Worm (Caenorhabditis elegans): ENCODE results near the gene dhhc-6.

dhhc-6 gene

DNA sequence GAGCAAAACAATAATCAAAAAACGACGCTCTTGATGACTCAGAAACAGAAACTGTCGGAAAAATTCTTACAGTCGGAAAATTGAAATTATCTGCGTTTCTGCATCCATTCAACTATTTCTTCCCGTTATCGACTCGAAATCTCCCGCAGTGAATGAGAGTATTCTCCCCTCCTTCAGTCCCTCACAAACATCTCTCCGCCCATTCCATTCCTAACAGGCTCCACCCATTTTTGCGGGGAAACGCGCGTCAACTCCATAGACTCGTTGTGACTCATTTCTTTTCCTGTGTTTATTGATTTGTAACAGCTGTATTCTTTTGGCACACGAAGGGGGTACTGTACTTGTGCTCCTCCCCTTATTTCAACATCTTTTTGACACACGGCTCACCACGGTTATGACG, 3.1 kb downstream of the dhhc-6 start:
- TF ChIP-seq hmg-1.1 (GFP tag; IDR thresholded peaks at IDR 0.05) (0 out of 2 replicates have a peak, but pooled peaks have one; percentile 12), lsy-2 (tag; optimal IDR thresholded peaks at IDR 0.05) (peak in 1 of 2 experiments; percentile 30), nhr-76 (tag; optimal IDR thresholded peaks at IDR 0.05) (no peak), pha-4 (GFP tag; IDR thresholded peaks at IDR 0.05) (no peak), pha-4 (tag; optimal IDR thresholded peaks at IDR 0.05) (peak; percentile 12), T20F7.1 (GFP tag; optimal IDR thresholded peaks at IDR 0.05) (no peak), snpc-4 (tag; optimal IDR thresholded peaks at IDR 0.05) (no peak), hlh-11 (tag; optimal IDR thresholded peaks at IDR 0.05) (peak; percentile 12)

DNA sequence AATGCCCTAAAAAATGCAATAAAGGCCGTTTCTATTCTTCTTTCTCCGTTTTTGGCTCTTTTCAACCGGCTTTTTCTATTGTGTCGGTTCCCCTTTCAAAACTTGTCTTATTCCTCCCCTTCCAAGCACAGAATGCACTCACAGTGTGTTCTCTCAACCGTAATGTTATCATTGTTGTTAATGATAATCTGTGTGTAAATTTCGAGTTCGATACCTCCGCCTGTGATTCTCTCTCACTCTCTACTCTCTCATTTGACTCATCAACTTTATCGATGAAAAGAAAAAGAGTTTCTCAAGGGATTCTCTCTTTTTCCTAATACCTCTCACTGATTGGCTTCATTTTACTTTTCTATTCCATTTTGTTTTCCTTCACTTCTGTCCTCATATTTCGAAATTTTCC, 4.0 kb downstream of the dhhc-6 start:
- TF ChIP-seq mes-2 (tag; optimal IDR thresholded peaks at IDR 0.05; ENCODE audit: poor library complexity, severe bottlenecking) (peak; percentile 38), pqm-1 (tag; optimal IDR thresholded peaks at IDR 0.05) (peak; percentile 86), dve-1 (tag; optimal IDR thresholded peaks at IDR 0.05; ENCODE audit: insufficient read depth) (peak; percentile 27), nhr-28 (tag; optimal IDR thresholded peaks at IDR 0.05) (peak; percentile 15), dmd-6 (GFP tag; IDR thresholded peaks at IDR 0.05) (peak; percentile 30; the same call in 1 of the 2 replicates), mep-1 (tag; optimal IDR thresholded peaks at IDR 0.05) (no peak), T26A8.4 (GFP tag; IDR thresholded peaks at IDR 0.05) (0 out of 2 replicates have a peak, but pooled peaks have one; percentile 14), daf-16 (GFP tag; optimal IDR thresholded peaks at IDR 0.05) (no peak), daf-16 (tag; optimal IDR thresholded peaks at IDR 0.05) (peak; percentile 29), lsy-2 (tag; optimal IDR thresholded peaks at IDR 0.05) (peak in 1 of 2 experiments; percentile 12), duxl-1 (tag; optimal IDR thresholded peaks at IDR 0.05; ENCODE audit: poor library complexity) (no peak), lir-3 (tag; optimal IDR thresholded peaks at IDR 0.05) (no peak), aly-2 (tag; optimal IDR thresholded peaks at IDR 0.05) (no peak)

DNA sequence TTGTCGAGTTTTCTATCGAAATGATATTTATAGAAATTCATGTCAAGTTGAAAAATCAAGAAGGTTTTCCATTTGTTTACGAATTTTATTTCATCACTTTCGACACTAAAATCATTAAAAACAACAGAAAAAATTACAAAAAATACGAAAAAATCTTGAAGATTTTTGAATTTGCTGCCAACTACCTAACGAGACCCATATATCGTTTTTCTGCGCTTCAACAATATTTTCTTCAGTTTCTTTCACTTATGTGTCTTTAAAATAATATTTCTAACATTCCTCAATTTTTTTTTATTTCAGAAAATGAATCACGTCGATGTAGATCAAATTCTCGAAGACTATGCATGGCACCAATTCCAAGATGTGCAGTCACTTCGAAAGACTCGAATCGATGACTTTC, 4.5 kb downstream of the dhhc-6 start, which contains the start of gene lin-24:
Gene lin-24 (plus strand): TSS at position 301 of the 400 bp plus-strand sequence.
- TF ChIP-seq tag-97 (GFP tag; IDR thresholded peaks at IDR 0.05): no peak
- no peak for TF ChIP-seq T26A8.4 (GFP tag; IDR thresholded peaks at IDR 0.05)
- TF ChIP-seq nhr-76 (tag; optimal IDR thresholded peaks at IDR 0.05): no peak
- TF ChIP-seq dpl-1 (GFP tag; optimal IDR thresholded peaks at IDR 0.05): no peak
- TF ChIP-seq nhr-10 (tag; optimal IDR thresholded peaks at IDR 0.05): no peak

DNA sequence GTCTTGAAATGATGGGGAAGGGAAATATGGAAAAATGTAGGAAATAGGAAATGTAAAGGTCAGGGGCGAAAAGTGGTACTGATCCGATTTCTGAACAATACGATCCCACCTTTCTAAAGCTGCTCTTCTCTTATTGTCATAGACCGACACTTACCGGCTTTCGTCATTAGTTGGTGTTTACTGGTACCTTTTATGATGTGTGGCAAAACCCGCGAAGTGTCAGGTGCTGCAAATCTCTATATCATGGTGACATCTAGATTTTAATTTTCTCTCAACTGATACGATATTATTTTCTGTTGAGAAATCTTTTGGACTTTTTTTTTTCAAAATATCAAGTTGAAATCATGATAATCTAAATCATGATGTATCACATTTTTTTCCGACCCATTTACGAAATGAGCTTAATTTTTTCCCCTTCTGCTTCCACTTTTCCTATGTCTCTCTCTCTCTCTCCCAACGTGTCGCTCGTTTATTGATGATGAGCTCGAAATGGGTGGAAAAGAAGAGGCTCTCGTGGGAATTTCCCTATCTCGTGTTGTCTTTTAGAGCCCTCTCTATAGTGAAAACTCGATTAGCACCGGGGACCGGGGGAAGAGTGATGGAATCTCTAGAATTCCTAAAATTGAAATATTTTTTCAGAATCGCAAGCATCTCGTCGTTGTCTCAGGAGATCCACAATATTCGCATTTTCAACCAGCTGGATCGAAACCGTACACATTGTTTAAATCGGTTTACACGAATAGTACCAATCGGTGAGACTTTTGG, 6.7 kb downstream of the dhhc-6 start:
- TF ChIP-seq hlh-30 (tag; optimal IDR thresholded peaks at IDR 0.05; ENCODE audit: insufficient read depth) (peak; percentile 17), duxl-1 (tag; optimal IDR thresholded peaks at IDR 0.05; ENCODE audit: poor library complexity) (no peak), unc-62 (GFP tag; optimal IDR thresholded peaks at IDR 0.05 in 1 of 2) (peak in 1 of 2 experiments; percentile 60), unc-62 (tag; optimal IDR thresholded peaks at IDR 0.05) (no peak), ceh-20 (GFP tag; IDR thresholded peaks at IDR 0.05) (0 out of 2 replicates have a peak, but pooled peaks have one; percentile 16)

DNA sequence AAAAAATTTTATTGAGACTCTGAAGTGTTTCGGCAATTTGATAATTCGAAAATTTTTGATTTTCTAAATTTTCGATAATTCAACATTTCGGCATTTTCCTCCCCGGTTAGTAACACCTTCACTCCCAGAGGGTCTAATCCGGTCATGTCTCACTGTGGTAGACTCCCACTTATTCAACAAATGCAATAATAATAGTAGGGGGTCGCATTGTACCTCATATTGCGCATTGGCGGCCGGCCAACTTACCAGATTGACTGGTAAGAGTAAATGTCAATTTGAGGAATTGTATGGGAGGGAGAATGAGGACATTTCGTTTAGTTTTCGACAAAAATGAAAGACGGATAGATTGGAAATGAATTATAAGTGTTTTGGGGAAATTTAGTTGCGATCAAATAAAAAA, 9.0 kb downstream of the dhhc-6 start:
- TF ChIP-seq mes-2 (tag; optimal IDR thresholded peaks at IDR 0.05; ENCODE audit: poor library complexity, severe bottlenecking) (peak; percentile 1), mep-1 (tag; optimal IDR thresholded peaks at IDR 0.05) (no peak)

DNA sequence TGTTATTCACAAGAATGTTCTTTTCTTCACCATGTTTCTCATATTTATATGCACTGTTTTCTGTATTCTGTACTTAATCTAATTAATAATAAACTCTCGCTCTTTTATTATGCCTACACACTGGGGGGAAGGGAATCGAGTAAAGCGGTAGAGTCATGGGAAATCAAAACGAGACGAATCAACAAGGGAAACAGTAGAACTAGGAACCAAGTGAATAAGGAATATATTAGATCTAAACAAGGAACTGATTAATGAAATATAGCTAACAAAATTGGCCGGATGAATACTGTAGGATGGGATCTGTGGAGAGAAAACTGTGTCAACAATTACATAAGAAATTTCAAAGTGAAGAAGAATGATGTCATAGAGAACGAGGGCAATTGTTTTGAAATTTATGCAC, 10.2 kb downstream of the dhhc-6 start:
- TF ChIP-seq lin-39 (tag; optimal IDR thresholded peaks at IDR 0.05) (no peak), nhr-48 (tag; optimal IDR thresholded peaks at IDR 0.05) (no peak), lin-1 (GFP tag; IDR thresholded peaks at IDR 0.05) (no peak), daf-19 (GFP tag; conservative IDR thresholded peaks at IDR 0.05) (no peak), egl-43 (GFP tag; IDR thresholded peaks at IDR 0.05) (no peak), lin-29 (GFP tag; IDR thresholded peaks at IDR 0.05) (no peak), mdl-1 (tag; optimal IDR thresholded peaks at IDR 0.05) (no peak), Y105C5A.15 (GFP tag; IDR thresholded peaks at IDR 0.05) (no peak), lsy-2 (tag; optimal IDR thresholded peaks at IDR 0.05) (no peak), fkh-10 (GFP tag; optimal IDR thresholded peaks at IDR 0.05) (no peak), Y5F2A.4 (GFP tag; optimal IDR thresholded peaks at IDR 0.05) (no peak), ceh-44 (GFP tag; IDR thresholded peaks at IDR 0.05) (no peak), nhr-10 (tag; optimal IDR thresholded peaks at IDR 0.05) (no peak), hmg-1.1 (GFP tag; IDR thresholded peaks at IDR 0.05) (no peak), dve-1 (tag; optimal IDR thresholded peaks at IDR 0.05; ENCODE audit: insufficient read depth) (no peak), ama-1 (optimal IDR thresholded peaks at IDR 0.05) (no peak), ceh-20 (GFP tag; IDR thresholded peaks at IDR 0.05) (no peak)
